Worm (Caenorhabditis elegans) whole organism, early embryonic: ENCODE results near the gene arl-3.

Source experiments
- aly-1 ChIP-seq: sonication (generic microtip); optimal IDR thresholded peaks from 2 replicates; lab custom pipeline; 2016; ENCODE audit warnings: missing genetic modification characterization, missing compliant biosample characterization
- ama-1 ChIP-seq: fragments of 150-350 bp; optimal IDR thresholded peaks from 2 replicates; lab custom pipeline; 2014

DNA sequence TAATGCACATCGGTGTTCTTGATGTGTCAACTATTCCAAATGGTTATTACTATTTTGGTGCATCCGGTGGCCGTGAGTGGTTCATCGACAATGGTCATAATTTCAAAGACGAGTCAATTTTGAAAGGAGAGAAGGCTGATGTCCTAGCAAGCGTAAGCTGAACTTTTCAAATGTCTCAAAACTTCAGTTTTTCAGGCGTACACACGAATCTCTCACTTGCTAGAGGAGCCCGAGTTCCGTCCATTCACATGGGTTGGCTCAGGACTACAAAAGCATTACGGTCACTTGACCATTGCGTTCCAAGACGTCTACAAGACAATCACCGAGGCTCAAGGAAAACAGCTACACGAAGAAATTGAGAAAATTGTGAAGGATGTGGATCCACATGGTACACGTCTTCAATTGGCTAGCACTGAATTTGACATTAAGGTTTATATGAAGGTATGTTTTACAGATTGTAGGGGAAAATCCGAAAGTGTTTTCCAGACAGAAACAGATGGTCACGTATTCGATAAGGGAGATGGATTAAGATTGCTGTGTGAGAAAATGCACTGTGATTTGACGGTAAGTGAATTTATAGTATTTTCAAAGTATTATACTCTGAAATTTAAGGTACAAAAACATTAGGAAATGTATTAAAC is 3.1 kb downstream of the arl-3 start:
- TF ChIP-seq ama-1 (no peak), aly-1 (tag; lab: Kevin White, UChicago) (no peak)
